Worm (Caenorhabditis elegans) whole organism, late embryonic: ENCODE results near the gene Y43C5A.4.

Source experiments
- che-1 ChIP-seq: sonication (generic microtip); optimal IDR thresholded peaks from 2 replicates; lab custom pipeline; 2016; ENCODE audit warnings: mild to moderate bottlenecking, missing genetic modification characterization, missing compliant biosample characterization
- elt-2 ChIP-seq: sonication (generic microtip); optimal IDR thresholded peaks from 2 replicates; lab custom pipeline; 2016; ENCODE audit warnings: missing genetic modification reagents, missing genetic modification characterization, missing compliant biosample characterization
- fax-1 ChIP-seq: sonication (generic microtip); optimal IDR thresholded peaks from 2 replicates; lab custom pipeline; 2016; ENCODE audit warnings: missing genotype, missing genetic modification characterization, missing compliant biosample characterization
- fkh-6 ChIP-seq: sonication (generic microtip); optimal IDR thresholded peaks from 2 replicates; lab custom pipeline; 2016; ENCODE audit warnings: missing genetic modification characterization, missing compliant biosample characterization
- mec-3 ChIP-seq: sonication (generic microtip); optimal IDR thresholded peaks from 2 replicates; lab custom pipeline; 2016; ENCODE audit warnings: borderline replicate concordance, missing genetic modification characterization, missing compliant biosample characterization
- npax-4 ChIP-seq: sonication (generic microtip); optimal IDR thresholded peaks from 2 replicates; lab custom pipeline; 2016; ENCODE audit warnings: missing genetic modification characterization, missing compliant biosample characterization
- pag-3 ChIP-seq: sonication (generic microtip); optimal IDR thresholded peaks from 2 replicates; lab custom pipeline; 2016; ENCODE audit warnings: missing compliant biosample characterization, missing genetic modification characterization, borderline replicate concordance
- pqm-1 ChIP-seq: sonication (generic microtip); optimal IDR thresholded peaks from 2 replicates; lab custom pipeline; 2016; ENCODE audit warnings: missing genetic modification characterization, missing compliant biosample characterization
- unc-42 ChIP-seq: sonication (generic microtip); optimal IDR thresholded peaks from 2 replicates; lab custom pipeline; 2016; ENCODE audit warnings: missing genotype, missing genetic modification characterization, missing compliant biosample characterization
- unc-86 ChIP-seq: sonication (generic microtip); optimal IDR thresholded peaks from 2 replicates; lab custom pipeline; 2016; ENCODE audit warnings: missing genetic modification characterization, missing compliant biosample characterization

DNA sequence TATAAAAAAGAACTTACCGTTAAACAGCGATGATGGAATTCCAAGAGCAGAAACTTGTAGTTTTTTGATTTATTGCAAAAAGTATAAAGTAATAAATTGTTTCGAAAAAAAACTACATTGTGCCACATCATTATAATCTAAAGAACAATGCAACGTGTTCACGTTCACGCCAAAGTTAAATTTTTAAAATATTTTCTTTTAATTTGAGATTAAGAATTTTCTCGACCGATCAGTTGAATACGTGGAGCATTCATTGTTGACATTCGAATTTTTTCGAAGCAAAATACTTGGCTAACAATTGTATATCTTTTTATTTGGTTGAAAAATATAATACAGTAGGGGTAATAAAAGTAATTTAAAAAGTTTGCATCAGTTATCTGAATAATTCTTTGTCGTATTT is 46.8 kb upstream of the Y43C5A.4 start, which contains the start of gene F01G10.5:
- TF ChIP-seq npax-4 (no peak), elt-2 (tag; lab: Kevin White, UChicago) (no peak), unc-42 (no peak), che-1 (tag; lab: Kevin White, UChicago) (no peak), pag-3 (tag; lab: Kevin White, UChicago) (no peak), unc-86 (tag; lab: Kevin White, UChicago) (no peak), fkh-6 (tag; lab: Kevin White, UChicago) (no peak), mec-3 (tag; lab: Kevin White, UChicago) (no peak), pqm-1 (no peak), fax-1 (tag; lab: Kevin White, UChicago) (no peak)
